Worm (Caenorhabditis elegans) whole organism, L3 larva: ENCODE data around the gene nos-2.

Source experiments
- R02D3.7 ChIP-seq: fragments of 150-350 bp; optimal IDR thresholded peaks from 2 replicates; lab custom pipeline; 2014; ENCODE audit warnings: missing biosample characterization, missing genetic modification characterization
- ZK546.5 ChIP-seq: sonication (generic microtip); optimal IDR thresholded peaks from 2 replicates; lab custom pipeline; 2017; ENCODE audit warnings: missing biosample characterization, missing genetic modification characterization
- aly-2 ChIP-seq: fragments of 150-350 bp; optimal IDR thresholded peaks from 2 replicates; lab custom pipeline; 2014; ENCODE audit warnings: missing biosample characterization, missing genetic modification characterization
- ama-1 ChIP-seq: fragments of 150-350 bp; optimal IDR thresholded peaks from 2 replicates; lab custom pipeline; 2018
- ceh-16 ChIP-seq: sonication (generic microtip); optimal IDR thresholded peaks from 2 replicates; lab custom pipeline; 2017; ENCODE audit warnings: missing biosample characterization, missing genetic modification characterization
- ceh-28 ChIP-seq: fragments of 150-350 bp; optimal IDR thresholded peaks from 2 replicates; lab custom pipeline; 2014; ENCODE audit warnings: missing biosample characterization, missing genetic modification reagents, missing genetic modification characterization
- ceh-82 ChIP-seq: fragments of 150-350 bp; optimal IDR thresholded peaks from 2 replicates; lab custom pipeline; 2014; ENCODE audit warnings: missing biosample characterization, missing genetic modification characterization
- ceh-9 ChIP-seq: sonication (generic microtip); optimal IDR thresholded peaks from 2 replicates; lab custom pipeline; 2018; ENCODE audit warnings: missing biosample characterization, missing genetic modification characterization
- daf-12 ChIP-seq: fragments of 150-350 bp; optimal IDR thresholded peaks from 2 replicates; lab custom pipeline; 2014; ENCODE audit warnings: missing biosample characterization, missing genetic modification reagents, missing genetic modification characterization
- egl-27 ChIP-seq: sonication (generic microtip); optimal IDR thresholded peaks from 4 replicates; lab custom pipeline; 2017; ENCODE audit warnings: missing biosample characterization, missing genetic modification reagents, missing genetic modification characterization
- egl-5 ChIP-seq: fragments of 150-350 bp; optimal IDR thresholded peaks from 2 replicates; lab custom pipeline; 2017; ENCODE audit warnings: missing biosample characterization, missing genetic modification reagents, missing genetic modification characterization, inconsistent platforms
- elt-1 ChIP-seq: fragments of 150-350 bp; optimal IDR thresholded peaks from 2 replicates; lab custom pipeline; 2014; ENCODE audit warnings: missing biosample characterization, missing genetic modification characterization
- elt-2 ChIP-seq: sonication (generic microtip); optimal IDR thresholded peaks from 2 replicates; lab custom pipeline; 2016; ENCODE audit warnings: missing genetic modification reagents, mild to moderate bottlenecking, missing genetic modification characterization, missing compliant biosample characterization
- elt-3 ChIP-seq, 3 experiments: fragments of 150-350 bp in 1 of 3; sonication (generic microtip) in 2 of 3; optimal IDR thresholded peaks; 2 replicates in 2 of 3; 4 replicates in 1 of 3; lab custom pipeline; 2014 to 2017; ENCODE audit warnings: missing biosample characterization in 3 of 3, missing genetic modification characterization in 3 of 3
- eor-1 ChIP-seq, 2 experiments: fragments of 150-350 bp; optimal IDR thresholded peaks; 2 replicates each; lab custom pipeline; 2014 to 2018; ENCODE audit warnings: missing biosample characterization in 2 of 2, missing genetic modification characterization in 2 of 2
- fkh-10 ChIP-seq: sonication (generic microtip); optimal IDR thresholded peaks from 2 replicates; lab custom pipeline; 2017; ENCODE audit warnings: missing biosample characterization, missing genetic modification reagents, missing genetic modification characterization
- fkh-2 ChIP-seq: fragments of 150-350 bp; optimal IDR thresholded peaks from 2 replicates; lab custom pipeline; 2014; ENCODE audit warnings: missing biosample characterization, missing genetic modification reagents, missing genetic modification characterization
- fos-1 ChIP-seq: fragments of 150-350 bp; optimal IDR thresholded peaks from 2 replicates; lab custom pipeline; 2014; ENCODE audit warnings: missing biosample characterization, missing genetic modification characterization
- hmg-11 ChIP-seq: sonication (generic microtip); optimal IDR thresholded peaks from 2 replicates; lab custom pipeline; 2016; ENCODE audit warnings: missing genetic modification characterization, missing compliant biosample characterization
- jun-1 ChIP-seq: fragments of 150-350 bp; optimal IDR thresholded peaks from 2 replicates; lab custom pipeline; 2014; ENCODE audit warnings: missing biosample characterization, missing genetic modification reagents, missing genetic modification characterization
- lin-15B ChIP-seq: fragments of 150-350 bp; optimal IDR thresholded peaks from 2 replicates; lab custom pipeline; 2014; ENCODE audit warnings: missing biosample characterization, missing genetic modification characterization
- lin-39 ChIP-seq: fragments of 150-350 bp; optimal IDR thresholded peaks from 2 replicates; lab custom pipeline; 2018; ENCODE audit warnings: missing biosample characterization, missing genetic modification reagents, missing genetic modification characterization
- lsy-12 ChIP-seq: sonication (generic microtip); optimal IDR thresholded peaks from 2 replicates; lab custom pipeline; 2016; ENCODE audit warnings: mild to moderate bottlenecking, missing genetic modification characterization, missing compliant biosample characterization
- mdl-1 ChIP-seq: fragments of 150-350 bp; optimal IDR thresholded peaks from 2 replicates; lab custom pipeline; 2014; ENCODE audit warnings: missing biosample characterization, missing genetic modification characterization
- mml-1 ChIP-seq: fragments of 150-350 bp; sonication (generic microtip); optimal IDR thresholded peaks from 3 replicates; lab custom pipeline; 2014; ENCODE audit warnings: missing biosample characterization, missing genetic modification characterization
- nfya-1 ChIP-seq: sonication (generic microtip); optimal IDR thresholded peaks from 2 replicates; lab custom pipeline; 2017; ENCODE audit warnings: missing genetic modification characterization, mild to moderate bottlenecking, missing compliant biosample characterization, antibody characterized with exemption, moderate library complexity; ENCODE audit not compliant: insufficient read depth
- nhr-11 ChIP-seq: fragments of 150-350 bp; optimal IDR thresholded peaks from 2 replicates; lab custom pipeline; 2014; ENCODE audit warnings: missing biosample characterization, missing genetic modification characterization
- nhr-12 ChIP-seq: fragments of 150-350 bp; optimal IDR thresholded peaks from 2 replicates; lab custom pipeline; 2014; ENCODE audit warnings: missing biosample characterization, missing genetic modification characterization
- nhr-23 ChIP-seq: fragments of 150-350 bp; optimal IDR thresholded peaks from 2 replicates; lab custom pipeline; 2014; ENCODE audit warnings: missing biosample characterization, missing genetic modification reagents, missing genetic modification characterization
- nhr-237 ChIP-seq: fragments of 150-350 bp; optimal IDR thresholded peaks from 2 replicates; lab custom pipeline; 2014; ENCODE audit warnings: missing biosample characterization, missing genetic modification characterization
- nhr-25 ChIP-seq: sonication (generic microtip); optimal IDR thresholded peaks from 2 replicates; lab custom pipeline; 2017; ENCODE audit warnings: missing biosample characterization, missing genetic modification characterization
- nhr-28 ChIP-seq: fragments of 150-350 bp; optimal IDR thresholded peaks from 2 replicates; lab custom pipeline; 2014; ENCODE audit warnings: missing biosample characterization, missing genetic modification characterization
- nhr-43 ChIP-seq: sonication (generic microtip); optimal IDR thresholded peaks from 2 replicates; lab custom pipeline; 2016; ENCODE audit warnings: mild to moderate bottlenecking, missing genetic modification characterization, missing compliant biosample characterization; ENCODE audit not compliant: poor library complexity, severe bottlenecking
- nhr-67 ChIP-seq: fragments of 150-350 bp; optimal IDR thresholded peaks from 2 replicates; lab custom pipeline; 2014; ENCODE audit warnings: missing biosample characterization, missing genetic modification characterization
- nhr-76 ChIP-seq: fragments of 150-350 bp; sonication (generic microtip); optimal IDR thresholded peaks from 5 replicates; lab custom pipeline; 2014; ENCODE audit warnings: missing biosample characterization, missing genetic modification characterization
- nhr-77 ChIP-seq: fragments of 150-350 bp; optimal IDR thresholded peaks from 2 replicates; lab custom pipeline; 2014; ENCODE audit warnings: missing biosample characterization, missing genetic modification characterization
- pha-4 ChIP-seq: fragments of 150-350 bp; optimal IDR thresholded peaks from 2 replicates; lab custom pipeline; 2014; ENCODE audit warnings: missing biosample characterization, missing genetic modification reagents, missing genetic modification characterization
- pqm-1 ChIP-seq: fragments of 150-350 bp; optimal IDR thresholded peaks from 2 replicates; lab custom pipeline; 2017; ENCODE audit warnings: missing biosample characterization, missing genetic modification characterization, inconsistent platforms
- sea-2 ChIP-seq: fragments of 150-350 bp; sonication (generic microtip); optimal IDR thresholded peaks from 4 replicates; lab custom pipeline; 2014; ENCODE audit warnings: missing biosample characterization, missing genetic modification reagents, missing genetic modification characterization
- skn-1 ChIP-seq: fragments of 150-350 bp; optimal IDR thresholded peaks from 2 replicates; lab custom pipeline; 2014; ENCODE audit warnings: missing biosample characterization, missing genetic modification characterization
- snpc-4 ChIP-seq: fragments of 150-350 bp; optimal IDR thresholded peaks from 2 replicates; lab custom pipeline; 2014; ENCODE audit warnings: missing biosample characterization, missing genetic modification characterization
- tbx-2 ChIP-seq: sonication (generic microtip); optimal IDR thresholded peaks from 2 replicates; lab custom pipeline; 2016; ENCODE audit warnings: mild to moderate bottlenecking, missing genetic modification characterization, missing compliant biosample characterization
- unc-39 ChIP-seq: sonication (generic microtip); optimal IDR thresholded peaks from 4 replicates; lab custom pipeline; 2017; ENCODE audit warnings: missing biosample characterization, missing genetic modification characterization
- unc-62 ChIP-seq: fragments of 150-350 bp; sonication (generic microtip); optimal IDR thresholded peaks from 4 replicates; lab custom pipeline; 2014; ENCODE audit warnings: missing biosample characterization, missing genetic modification reagents, missing genetic modification characterization
- zag-1 ChIP-seq: fragments of 150-350 bp; optimal IDR thresholded peaks from 2 replicates; lab custom pipeline; 2014; ENCODE audit warnings: missing biosample characterization, missing genetic modification characterization
- ztf-11 ChIP-seq: fragments of 150-350 bp; optimal IDR thresholded peaks from 2 replicates; lab custom pipeline; 2014; ENCODE audit warnings: missing biosample characterization, missing genetic modification characterization
- ztf-4 ChIP-seq: fragments of 150-350 bp; optimal IDR thresholded peaks from 2 replicates; lab custom pipeline; 2014; ENCODE audit warnings: missing biosample characterization, missing genetic modification characterization

The nos-2 gene

ce11 chrII:7065391-7065790, at the start of gene nos-2:
Gene nos-2 (plus strand): TSS chrII:7065618.
- TF ChIP-seq snpc-4, result no peak
- no peak for TF ChIP-seq elt-3 (tag; optimal IDR thresholded peaks at IDR 0.05; lab: Kevin White, UChicago)
- TF ChIP-seq nhr-237, result no peak
- TF ChIP-seq, all 47 proteins: peak for 0

- peak; percentile 27 for TF ChIP-seq snpc-4
- no peak for TF ChIP-seq elt-1 (tag; lab: Kevin White, UChicago)
- TF ChIP-seq nhr-237, result no peak
- TF ChIP-seq fkh-2 (tag; lab: Kevin White, UChicago), result no peak
- no peak for TF ChIP-seq unc-62 (GFP tag; lab: Kevin White, UChicago)
- no peak for TF ChIP-seq daf-12 (tag; lab: Kevin White, UChicago)
- no peak for TF ChIP-seq nhr-28 (tag; lab: Kevin White, UChicago)
- TF ChIP-seq fos-1 (tag; lab: Kevin White, UChicago), result no peak
- no peak for TF ChIP-seq mml-1 (tag; lab: Kevin White, UChicago)
- TF ChIP-seq tbx-2, result no peak
- no peak for TF ChIP-seq aly-2
- TF ChIP-seq ceh-16 (tag; lab: Kevin White, UChicago), result no peak
- TF ChIP-seq ZK546.5, result no peak
- TF ChIP-seq nhr-11, result no peak
- TF ChIP-seq nhr-77, result no peak
- TF ChIP-seq nhr-12 (tag; lab: Kevin White, UChicago), result no peak
- TF ChIP-seq eor-1 (tag; optimal IDR thresholded peaks at IDR 0.05; lab: Kevin White, UChicago), result no peak
- no peak for TF ChIP-seq ceh-82 (tag; lab: Kevin White, UChicago)
- no peak for TF ChIP-seq mdl-1 (tag; lab: Kevin White, UChicago)
- peak; percentile 34 for TF ChIP-seq ceh-28 (tag; lab: Kevin White, UChicago)
- no peak for TF ChIP-seq elt-3 (tag; optimal IDR thresholded peaks at IDR 0.05; lab: Kevin White, UChicago)
- no peak for TF ChIP-seq lin-39 (tag; lab: Kevin White, UChicago)
- no peak for TF ChIP-seq egl-27 (tag; lab: Kevin White, UChicago)
- no peak for TF ChIP-seq lsy-12 (tag; lab: Kevin White, UChicago)
- no peak for TF ChIP-seq R02D3.7
- TF ChIP-seq nfya-1 (tag; lab: Kevin White, UChicago), result peak; percentile 67
- TF ChIP-seq nhr-43 (tag; lab: Kevin White, UChicago), result no peak
- TF ChIP-seq ceh-9 (tag; lab: Kevin White, UChicago), result no peak
- no peak for TF ChIP-seq unc-39
- no peak for TF ChIP-seq egl-5
- peak; percentile 57 for TF ChIP-seq fkh-10
- TF ChIP-seq sea-2 (GFP tag; lab: Kevin White, UChicago), result no peak
- TF ChIP-seq ztf-11 (tag; lab: Kevin White, UChicago), result no peak
- TF ChIP-seq nhr-23 (tag; lab: Kevin White, UChicago), result no peak
- TF ChIP-seq skn-1, result no peak
- TF ChIP-seq pha-4 (tag; lab: Kevin White, UChicago), result peak; percentile 76
- peak; percentile 94 for TF ChIP-seq elt-2 (tag; lab: Kevin White, UChicago)
- peak; percentile 79 for TF ChIP-seq hmg-11 (tag; lab: Kevin White, UChicago)
- TF ChIP-seq nhr-76 (tag; lab: Kevin White, UChicago), result no peak
- peak; percentile 30 for TF ChIP-seq pqm-1 (tag; lab: Kevin White, UChicago)
- no peak for TF ChIP-seq ama-1 (lab: Kevin White, UChicago)
- no peak for TF ChIP-seq nhr-67 (tag; lab: Kevin White, UChicago)
- no peak for TF ChIP-seq zag-1
- peak; percentile 47 for TF ChIP-seq jun-1
- peak; percentile 72 for TF ChIP-seq lin-15B (tag; lab: Kevin White, UChicago)
- TF ChIP-seq ztf-4, result no peak
- TF ChIP-seq nhr-25 (tag; lab: Kevin White, UChicago), result no peak
Measured at ce11 chrII:7022370-7023001, 42.9 kb upstream of the nos-2 start, which contains the start of the genes lst-6 and lst-5. Gene lst-6 (minus strand): TSS chrII:7022509. Gene lst-5 (plus strand): TSS chrII:7022913.
